Fruit fly (Drosophila melanogaster): ENCODE measurements around the gene croc.

croc gene

dm6 chr3L:21479636-21480035 is 3.4 kb upstream of the croc start (continued):
- TF ChIP-seq al (GFP tag; IDR thresholded peaks at IDR 0.05) (no peak), ash1 (GFP tag; optimal IDR thresholded peaks at IDR 0.05) (no peak), Dll (GFP tag; IDR thresholded peaks at IDR 0.05; ENCODE audit: partially characterized antibody) (no peak), Bgb (GFP tag; IDR thresholded peaks at IDR 0.05; ENCODE audit: partially characterized antibody) (no peak), zf30C (GFP tag; optimal IDR thresholded peaks at IDR 0.05) (peak; percentile 83), Meics (GFP tag; optimal IDR thresholded peaks at IDR 0.05) (peak; percentile 35), CG13775 (GFP tag; optimal IDR thresholded peaks at IDR 0.05) (peak; percentile 13), peb (GFP tag; IDR thresholded peaks at IDR 0.05) (peak; percentile 16; the same call in 1 of the 2 replicates), nau (GFP tag; optimal IDR thresholded peaks at IDR 0.05) (no peak), Dip3 (GFP tag; optimal IDR thresholded peaks at IDR 0.05) (no peak), CG7372 (GFP tag; IDR thresholded peaks at IDR 0.05) (no peak), CG4730 (GFP tag; IDR thresholded peaks at IDR 0.05) (no peak), Vsx1 (GFP tag; optimal IDR thresholded peaks at IDR 0.05) (no peak), Hr3 (GFP tag; optimal IDR thresholded peaks at IDR 0.05) (no peak), inv (GFP tag; IDR thresholded peaks at IDR 0.05; ENCODE audit: partially characterized antibody) (no peak), Blimp-1 (GFP tag; optimal IDR thresholded peaks at IDR 0.05) (no peak), lilli (GFP tag; optimal IDR thresholded peaks at IDR 0.05) (no peak), tx (GFP tag; optimal IDR thresholded peaks at IDR 0.05) (no peak), HmgD (GFP tag; optimal IDR thresholded peaks at IDR 0.05) (no peak), ATbp (GFP tag; optimal IDR thresholded peaks at IDR 0.05) (peak; percentile 78), CG10959 (GFP tag; IDR thresholded peaks at IDR 0.05) (no peak), yki (optimal IDR thresholded peaks at IDR 0.05) (peak; percentile 50), Bteb2 (GFP tag; optimal IDR thresholded peaks at IDR 0.05) (no peak), CG8089 (GFP tag; optimal IDR thresholded peaks at IDR 0.05) (peak; percentile 43), CG9437 (GFP tag; optimal IDR thresholded peaks at IDR 0.05) (peak; percentile 25), CG11695 (GFP tag; IDR thresholded peaks at IDR 0.05) (no peak), Abd-B (GFP tag; optimal IDR thresholded peaks at IDR 0.05) (no peak), Hr78 (GFP tag; optimal IDR thresholded peaks at IDR 0.05) (no peak), BtbVII (GFP tag; optimal IDR thresholded peaks at IDR 0.05) (no peak), CG14860 (GFP tag; IDR thresholded peaks at IDR 0.05; ENCODE audit: partially characterized antibody) (no peak), h (optimal IDR thresholded peaks at IDR 0.05) (no peak), CG34224 (GFP tag; IDR thresholded peaks at IDR 0.05; ENCODE audit: partially characterized antibody) (0 out of 3 replicates have a peak, but pooled peaks have one; percentile 28), CG3726 (GFP tag; IDR thresholded peaks at IDR 0.05) (no peak), Chrac-16 (GFP tag; optimal IDR thresholded peaks at IDR 0.05) (no peak), tin (GFP tag; optimal IDR thresholded peaks at IDR 0.05) (no peak), Lim3 (GFP tag; IDR thresholded peaks at IDR 0.05) (no peak), slou (GFP tag; optimal IDR thresholded peaks at IDR 0.05) (no peak), kay (GFP tag; optimal IDR thresholded peaks at IDR 0.05) (no peak), gcm2 (GFP tag; optimal IDR thresholded peaks at IDR 0.05) (no peak), mirr (GFP tag; optimal IDR thresholded peaks at IDR 0.05) (no peak), CG15696 (tag; optimal IDR thresholded peaks at IDR 0.05) (no peak), oc (tag; optimal IDR thresholded peaks at IDR 0.05) (peak; percentile 55), disco-r (GFP tag; optimal IDR thresholded peaks at IDR 0.05) (no peak), CG14014 (GFP tag; IDR thresholded peaks at IDR 0.05) (no peak), CG10543 (GFP tag; optimal IDR thresholded peaks at IDR 0.05) (no peak), Hey (tag; optimal IDR thresholded peaks at IDR 0.05) (peak; percentile 36), vnd (GFP tag; IDR thresholded peaks at IDR 0.05; ENCODE audit: partially characterized antibody) (no peak), CG12071 (GFP tag; optimal IDR thresholded peaks at IDR 0.05) (peak; percentile 76), Dref (GFP tag; IDR thresholded peaks at IDR 0.05) (no peak), CG15073 (GFP tag; optimal IDR thresholded peaks at IDR 0.05) (no peak), D19B (GFP tag; optimal IDR thresholded peaks at IDR 0.05) (no peak), D19A (tag; optimal IDR thresholded peaks at IDR 0.05) (no peak)
